Fruit fly (Drosophila melanogaster): ENCODE measurements around the gene CG40045.

- TF ChIP-seq CG12605 (GFP tag; IDR thresholded peaks at IDR 0.05) (no peak), CG34367 (tag; optimal IDR thresholded peaks at IDR 0.05) (no peak), Pif1A (GFP tag; optimal IDR thresholded peaks at IDR 0.05) (no peak), Ets98B (GFP tag; IDR thresholded peaks at IDR 0.05) (no peak), CG13204 (GFP tag; optimal IDR thresholded peaks at IDR 0.05) (no peak), CG14655 (GFP tag; optimal IDR thresholded peaks at IDR 0.05) (no peak), rn (GFP tag; IDR thresholded peaks at IDR 0.05) (no peak), D1 (tag; optimal IDR thresholded peaks at IDR 0.05) (no peak)
Observed at dm6 chr3L:24083017-24083694, 54.8 kb downstream of the CG40045 start.
